Fruit fly (Drosophila melanogaster): ENCODE measurements around the gene CG32262.
A peak's percentile ranks its signal among the peaks of the same experiment; 100 is the strongest.

The CG32262 gene

DNA sequence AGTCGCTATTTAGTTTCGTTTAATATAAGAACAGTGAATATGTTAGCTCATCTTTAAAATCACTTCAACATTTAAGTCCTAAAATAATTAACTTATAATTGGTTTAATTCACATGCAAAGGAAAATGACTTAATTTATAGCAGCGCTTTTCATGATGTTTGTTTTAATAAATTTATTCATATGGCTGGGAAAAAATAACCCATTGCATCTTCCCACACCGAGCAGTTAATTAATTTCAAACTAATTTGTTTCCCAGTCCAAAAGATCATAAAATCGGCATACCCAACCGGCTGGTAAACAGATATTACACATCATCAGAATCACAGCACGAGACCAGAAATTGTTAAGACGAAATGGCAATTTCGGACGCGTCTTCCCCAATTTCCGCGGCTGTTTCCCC is 39.2 kb downstream of the CG32262 start (continued):
- TF ChIP-seq scrt (GFP tag; optimal IDR thresholded peaks at IDR 0.05): peak; percentile 21
- TF ChIP-seq Dll (GFP tag; IDR thresholded peaks at IDR 0.05; ENCODE audit: partially characterized antibody): no peak
- peak; percentile 1 for TF ChIP-seq CG4617 (GFP tag; optimal IDR thresholded peaks at IDR 0.05; ENCODE audit: borderline replicate concordance)
- peak; percentile 18 for TF ChIP-seq CG4854 (GFP tag; optimal IDR thresholded peaks at IDR 0.05)
- TF ChIP-seq rib (GFP tag; IDR thresholded peaks at IDR 0.05): peak; percentile 45; the same call in 1 of the 2 replicates
- peak; percentile 37 for TF ChIP-seq Dek (tag; optimal IDR thresholded peaks at IDR 0.05)
- TF ChIP-seq CG12104 (GFP tag; optimal IDR thresholded peaks at IDR 0.05): no peak
- peak; percentile 57 for TF ChIP-seq lab (GFP tag; optimal IDR thresholded peaks at IDR 0.05)
- no peak for TF ChIP-seq Nf-YA (GFP tag; IDR thresholded peaks at IDR 0.05)
- TF ChIP-seq CG34376 (GFP tag; optimal IDR thresholded peaks at IDR 0.05): no peak
- TF ChIP-seq Myb (GFP tag; optimal IDR thresholded peaks at IDR 0.05): peak; percentile 18
- TF ChIP-seq seq (GFP tag; IDR thresholded peaks at IDR 0.05): peak; percentile 45; the same call in 1 of the 2 replicates
- no peak for TF ChIP-seq kay (GFP tag; optimal IDR thresholded peaks at IDR 0.05)
- peak; percentile 6 for TF ChIP-seq CG9727 (GFP tag; optimal IDR thresholded peaks at IDR 0.05)
- peak; percentile 20 for TF ChIP-seq CG12659 (GFP tag; optimal IDR thresholded peaks at IDR 0.05)
- no peak for TF ChIP-seq Doc3 (GFP tag; IDR thresholded peaks at IDR 0.05; ENCODE audit: partially characterized antibody)
- TF ChIP-seq CG12219 (GFP tag; optimal IDR thresholded peaks at IDR 0.05): no peak
- TF ChIP-seq CG2199 (GFP tag; IDR thresholded peaks at IDR 0.05): no peak
- TF ChIP-seq CG7372 (GFP tag; IDR thresholded peaks at IDR 0.05): 0 out of 2 replicates have a peak, but pooled peaks have one; percentile 12
- peak; percentile 30 for TF ChIP-seq CG10274 (GFP tag; optimal IDR thresholded peaks at IDR 0.05)
- no peak for TF ChIP-seq CG5180 (GFP tag; optimal IDR thresholded peaks at IDR 0.05)
- peak; percentile 61 for TF ChIP-seq CG7839 (tag; optimal IDR thresholded peaks at IDR 0.05)
- TF ChIP-seq CG6175 (GFP tag; IDR thresholded peaks at IDR 0.05): no peak
- no peak for TF ChIP-seq CG11696 (GFP tag; IDR thresholded peaks at IDR 0.05)
- peak; percentile 16; the same call in 1 of the 2 replicates for TF ChIP-seq CG11247 (GFP tag; IDR thresholded peaks at IDR 0.05)
- TF ChIP-seq chinmo (GFP tag; IDR thresholded peaks at IDR 0.05; ENCODE audit: partially characterized antibody): no peak
- TF ChIP-seq BtbVII (GFP tag; optimal IDR thresholded peaks at IDR 0.05): no peak
- peak; percentile 57; the same call in 2 of the 3 replicates for TF ChIP-seq Dbx (GFP tag; IDR thresholded peaks at IDR 0.05)
- no peak for TF ChIP-seq CG17829 (tag; optimal IDR thresholded peaks at IDR 0.05)
- TF ChIP-seq Xrp1 (GFP tag; IDR thresholded peaks at IDR 0.05): 0 out of 2 replicates have a peak, but pooled peaks have one; percentile 12
- TF ChIP-seq zen (tag; optimal IDR thresholded peaks at IDR 0.05): no peak
- no peak for TF ChIP-seq sug (tag; optimal IDR thresholded peaks at IDR 0.05)
- no peak for TF ChIP-seq Stat92E (GFP tag; optimal IDR thresholded peaks at IDR 0.05)
- TF ChIP-seq slou (GFP tag; optimal IDR thresholded peaks at IDR 0.05): peak; percentile 25
- peak; percentile 1 for TF ChIP-seq tin (GFP tag; optimal IDR thresholded peaks at IDR 0.05)
- TF ChIP-seq HLHmδ (GFP tag; optimal IDR thresholded peaks at IDR 0.05): no peak
- no peak for TF ChIP-seq CG8944 (GFP tag; optimal IDR thresholded peaks at IDR 0.05)
- TF ChIP-seq Scr (GFP tag; IDR thresholded peaks at IDR 0.05; ENCODE audit: partially characterized antibody): no peak
- TF ChIP-seq CG6683 (GFP tag; optimal IDR thresholded peaks at IDR 0.05): no peak
- TF ChIP-seq pum (GFP tag; optimal IDR thresholded peaks at IDR 0.05): no peak
- TF ChIP-seq Camta (GFP tag; optimal IDR thresholded peaks at IDR 0.05): no peak
- peak; percentile 21; the same call in 1 of the 3 replicates for TF ChIP-seq CG14050 (GFP tag; IDR thresholded peaks at IDR 0.05)
- no peak for TF ChIP-seq CG4424 (GFP tag; optimal IDR thresholded peaks at IDR 0.05)
- TF ChIP-seq luna (GFP tag; optimal IDR thresholded peaks at IDR 0.05): no peak
- TF ChIP-seq Mrtf (GFP tag; IDR thresholded peaks at IDR 0.05): 0 out of 3 replicates have a peak, but pooled peaks have one; percentile 12
- TF ChIP-seq CG9609 (GFP tag; optimal IDR thresholded peaks at IDR 0.05): peak; percentile 5
- TF ChIP-seq Ssrp (tag; optimal IDR thresholded peaks at IDR 0.05): peak; percentile 24
- TF ChIP-seq cad (GFP tag; optimal IDR thresholded peaks at IDR 0.05): no peak
- TF ChIP-seq BEAF-32 (GFP tag; optimal IDR thresholded peaks at IDR 0.05): no peak
- TF ChIP-seq z (GFP tag; IDR thresholded peaks at IDR 0.05): no peak
